Worm (Caenorhabditis elegans): Measurements from ENCODE around the gene F54D5.7.

DNA sequence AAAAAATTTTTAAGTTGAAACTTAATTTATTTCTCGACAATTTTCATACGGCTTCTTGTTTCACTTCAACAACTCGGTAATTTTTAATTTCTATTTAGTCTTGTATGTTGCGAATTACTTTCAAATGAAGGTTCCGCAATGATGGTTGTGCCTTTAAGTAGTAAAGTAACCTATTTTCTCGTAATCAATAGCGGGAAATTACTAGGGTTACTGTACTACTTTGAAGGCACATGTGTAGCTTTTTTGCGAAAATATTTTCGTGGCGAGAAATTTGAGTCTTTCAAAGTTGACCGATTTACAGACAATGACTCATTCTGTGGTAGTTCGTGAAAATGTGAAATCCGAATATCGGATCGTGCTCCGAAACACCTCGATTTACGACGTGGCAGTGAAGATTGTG, 29.1 kb upstream of the F54D5.7 start, which contains the start of gene B0334.10:
- TF ChIP-seq npax-4 (tag; optimal IDR thresholded peaks at IDR 0.05) (no peak), pqm-1 (tag; optimal IDR thresholded peaks at IDR 0.05) (no peak), rnt-1 (tag; optimal IDR thresholded peaks at IDR 0.05) (no peak), K02D7.2 (tag; optimal IDR thresholded peaks at IDR 0.05) (no peak), unc-86 (tag; optimal IDR thresholded peaks at IDR 0.05) (no peak), K09A11.1 (tag; optimal IDR thresholded peaks at IDR 0.05; ENCODE audit: insufficient read depth) (no peak), hlh-30 (tag; optimal IDR thresholded peaks at IDR 0.05; ENCODE audit: insufficient read depth) (no peak), nfya-1 (tag; optimal IDR thresholded peaks at IDR 0.05) (no peak), fkh-6 (tag; optimal IDR thresholded peaks at IDR 0.05) (no peak), syd-9 (tag; optimal IDR thresholded peaks at IDR 0.05) (no peak), ceh-18 (tag; optimal IDR thresholded peaks at IDR 0.05) (no peak), lin-11 (tag; optimal IDR thresholded peaks at IDR 0.05) (no peak), pha-4 (tag; optimal IDR thresholded peaks at IDR 0.05) (no peak), elt-2 (tag; optimal IDR thresholded peaks at IDR 0.05) (no peak)
